Fruit fly (Drosophila melanogaster): ENCODE data around the gene trn.

DNA sequence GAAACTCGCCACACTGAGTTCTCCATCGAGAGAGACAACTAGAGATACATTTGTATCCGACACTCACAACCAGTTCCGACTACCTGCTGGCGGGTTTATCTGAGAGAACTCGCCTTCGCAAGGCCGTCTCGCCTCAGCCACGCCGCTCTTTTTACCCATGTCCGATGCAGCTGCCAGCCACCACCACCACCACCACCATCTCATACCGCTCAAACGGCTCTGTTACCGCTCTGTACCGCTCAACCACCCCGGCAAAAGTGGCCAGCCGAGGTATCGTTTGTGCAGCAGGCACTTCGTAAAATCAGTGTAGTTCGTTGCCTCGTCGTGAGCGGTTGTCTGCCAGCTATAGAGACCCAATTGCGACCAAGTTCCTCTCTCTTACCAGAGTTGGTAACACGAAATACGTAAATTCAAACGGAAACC lies at the start of gene trn:
- TF ChIP-seq CTCF (optimal IDR thresholded peaks at IDR 0.05) = peak in 1 of 2 experiments; percentile 47
- TF ChIP-seq CG8478 (optimal IDR thresholded peaks at IDR 0.05) = no peak

All from S2 (cell line).